Worm (Caenorhabditis elegans) whole organism, mixed stage, embryonic: ENCODE measurements around the gene Y71H2AM.1.

ENCODE experiments used
- blmp-1 ChIP-seq: fragments of 150-350 bp; optimal IDR thresholded peaks from 2 replicates; lab custom pipeline; 2014; ENCODE audit warnings: missing biosample characterization, missing genetic modification characterization
- ceh-39 ChIP-seq: fragments of 150-350 bp; optimal IDR thresholded peaks from 2 replicates; lab custom pipeline; 2014; ENCODE audit warnings: missing biosample characterization, missing genetic modification characterization
- ces-1 ChIP-seq: fragments of 150-350 bp; optimal IDR thresholded peaks from 2 replicates; lab custom pipeline; 2014; ENCODE audit warnings: missing biosample characterization, missing genetic modification reagents, missing genetic modification characterization
- elt-1 ChIP-seq: sonication (generic microtip); optimal IDR thresholded peaks from 2 replicates; lab custom pipeline; 2017; ENCODE audit warnings: missing genetic modification characterization, mild to moderate bottlenecking, missing compliant biosample characterization, antibody characterized with exemption, moderate library complexity, borderline replicate concordance; ENCODE audit not compliant: insufficient read depth
- hlh-1 ChIP-seq: fragments of 150-350 bp; optimal IDR thresholded peaks from 2 replicates; lab custom pipeline; 2014; ENCODE audit warnings: missing biosample characterization, missing genetic modification reagents, missing genetic modification characterization
- mep-1 ChIP-seq: fragments of 150-350 bp; optimal IDR thresholded peaks from 2 replicates; lab custom pipeline; 2017; ENCODE audit warnings: missing biosample characterization, missing genetic modification reagents, missing genetic modification characterization, inconsistent platforms
- nhr-12 ChIP-seq: fragments of 150-350 bp; optimal IDR thresholded peaks from 2 replicates; lab custom pipeline; 2014; ENCODE audit warnings: missing biosample characterization, missing genetic modification characterization
- nhr-237 ChIP-seq: fragments of 150-350 bp; optimal IDR thresholded peaks from 2 replicates; lab custom pipeline; 2014; ENCODE audit warnings: missing biosample characterization, missing genetic modification characterization
- nhr-28 ChIP-seq: fragments of 150-350 bp; optimal IDR thresholded peaks from 2 replicates; lab custom pipeline; 2014; ENCODE audit warnings: missing biosample characterization, missing genetic modification characterization
- pha-4 ChIP-seq: fragments of 150-350 bp; optimal IDR thresholded peaks from 2 replicates; lab custom pipeline; 2018; ENCODE audit warnings: missing biosample characterization, missing genetic modification reagents, missing genetic modification characterization
- unc-120 ChIP-seq: sonication (generic microtip); optimal IDR thresholded peaks from 2 replicates; lab custom pipeline; 2017; ENCODE audit warnings: missing genetic modification characterization, missing compliant biosample characterization; ENCODE audit not compliant: poor library complexity, severe bottlenecking
- unc-39 ChIP-seq: fragments of 150-350 bp; optimal IDR thresholded peaks from 2 replicates; lab custom pipeline; 2014; ENCODE audit warnings: missing biosample characterization, missing genetic modification characterization
- unc-62 ChIP-seq: fragments of 150-350 bp; optimal IDR thresholded peaks from 2 replicates; lab custom pipeline; 2014; ENCODE audit warnings: missing biosample characterization, missing genetic modification reagents, missing genetic modification characterization
- zip-8 ChIP-seq: fragments of 150-350 bp; optimal IDR thresholded peaks from 2 replicates; lab custom pipeline; 2014; ENCODE audit warnings: missing biosample characterization, missing genetic modification characterization

DNA sequence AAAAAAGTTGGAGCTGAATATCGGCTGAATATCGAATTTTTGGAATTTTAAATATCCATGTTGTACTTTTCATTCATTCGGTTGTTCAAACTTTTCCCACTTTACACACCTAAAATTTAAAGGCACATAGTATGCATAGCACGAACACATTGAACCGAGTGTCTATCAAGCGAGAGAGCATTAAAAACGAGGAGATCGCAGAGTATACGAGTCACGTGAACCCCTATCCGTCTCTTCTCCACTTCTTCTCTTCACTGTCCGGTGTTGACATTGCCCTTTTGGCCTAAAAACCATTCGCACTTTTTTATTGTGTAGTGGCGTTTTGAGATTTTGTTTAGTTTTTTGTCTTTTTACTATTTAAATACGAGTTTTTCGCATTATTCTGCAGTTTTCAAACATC is 22.4 kb upstream of the Y71H2AM.1 start:
- TF ChIP-seq elt-1 = no peak
- no peak for TF ChIP-seq hlh-1 (tag; lab: Kevin White, UChicago)
- no peak for TF ChIP-seq nhr-237 (tag; lab: Kevin White, UChicago)
- TF ChIP-seq blmp-1 = no peak
- TF ChIP-seq zip-8 (tag; lab: Kevin White, UChicago) = no peak
- no peak for TF ChIP-seq mep-1
- peak; percentile 34 for TF ChIP-seq pha-4 (tag; lab: Kevin White, UChicago)
- TF ChIP-seq ceh-39 = no peak
- TF ChIP-seq nhr-12 (tag; lab: Kevin White, UChicago) = no peak
- TF ChIP-seq unc-120 (tag; lab: Kevin White, UChicago) = no peak
- TF ChIP-seq nhr-28 = no peak
- no peak for TF ChIP-seq ces-1
- TF ChIP-seq unc-62 (GFP tag; lab: Kevin White, UChicago) = peak; percentile 17
- TF ChIP-seq unc-39 (tag; lab: Kevin White, UChicago) = no peak
